Fruit fly (Drosophila melanogaster) whole organism: ENCODE measurements around the gene Aptx.

Experiments used
- pan ChIP-seq: fragments of >200 bp; optimal IDR thresholded peaks from 2 replicates; lab custom pipeline; 2017
- psq ChIP-seq: fragments of >200 bp; optimal IDR thresholded peaks from 2 replicates; lab custom pipeline; 2017
- usp ChIP-seq: fragments of >200 bp; optimal IDR thresholded peaks from 2 replicates; lab custom pipeline; 2017; ENCODE audit warnings: missing biosample characterization, missing genetic modification characterization, mixed read lengths

- TF ChIP-seq pan (lab: Kevin White, UChicago): no peak
- no peak for TF ChIP-seq usp
- no peak for TF ChIP-seq psq (lab: Kevin White, UChicago)
Measured at dm6 chr3R:19362879-19363278, 40.4 kb upstream of the Aptx start.
